Worm (Caenorhabditis elegans): ENCODE data around the gene vti-1.

- TF ChIP-seq mdl-1 (tag; optimal IDR thresholded peaks at IDR 0.05) (no peak), fkh-10 (GFP tag; optimal IDR thresholded peaks at IDR 0.05) (no peak), nhr-25 (tag; optimal IDR thresholded peaks at IDR 0.05) (no peak), unc-62 (GFP tag; optimal IDR thresholded peaks at IDR 0.05) (no peak), egl-27 (tag; optimal IDR thresholded peaks at IDR 0.05) (no peak), daf-12 (tag; optimal IDR thresholded peaks at IDR 0.05) (no peak)
These were observed 11.6 kb downstream of the vti-1 start, which contains the start of gene Y57G11C.499 for ce11 chrIV:14754912-14755311.

All from whole organism, L3 larva.